Worm (Caenorhabditis elegans): Measurements from ENCODE around the gene acy-4.

Gene acy-4

ce11 chrV:5630792-5631191 lies at the start of gene acy-4:
acy-4 (minus strand) TSS chrV:5630892.
- TF ChIP-seq fos-1 (tag; optimal IDR thresholded peaks at IDR 0.05) (no peak), mdl-1 (tag; optimal IDR thresholded peaks at IDR 0.05) (no peak), unc-55 (GFP tag; optimal IDR thresholded peaks at IDR 0.05) (peak; percentile 9), nhr-23 (tag; optimal IDR thresholded peaks at IDR 0.05) (no peak), blmp-1 (tag; optimal IDR thresholded peaks at IDR 0.05; ENCODE audit: insufficient read depth) (no peak), sma-9 (GFP tag; optimal IDR thresholded peaks at IDR 0.05) (no peak), sma-9 (tag; optimal IDR thresholded peaks at IDR 0.05) (no peak)

- TF ChIP-seq nhr-23 (tag; optimal IDR thresholded peaks at IDR 0.05) (no peak), C34F6.9 (tag; optimal IDR thresholded peaks at IDR 0.05) (no peak), ztf-11 (tag; optimal IDR thresholded peaks at IDR 0.05) (no peak), ZK546.5 (tag; optimal IDR thresholded peaks at IDR 0.05) (no peak)
These were observed 47.3 kb upstream of the acy-4 start for ce11 chrV:5677947-5678346.

- no peak for TF ChIP-seq ceh-16 (tag; optimal IDR thresholded peaks at IDR 0.05)
- TF ChIP-seq nhr-25 (tag; optimal IDR thresholded peaks at IDR 0.05), result no peak
These were observed 45.3 kb upstream of the acy-4 start, which contains the start of gene pqn-13 for ce11 chrV:5676011-5676410. pqn-13 (minus strand) TSS chrV:5676111.

- no peak for TF ChIP-seq lin-11 (tag; optimal IDR thresholded peaks at IDR 0.05)
- TF ChIP-seq lin-13 (GFP tag; optimal IDR thresholded peaks at IDR 0.05), result no peak
- TF ChIP-seq crh-2 (tag; optimal IDR thresholded peaks at IDR 0.05), result no peak
- TF ChIP-seq nhr-12 (tag; optimal IDR thresholded peaks at IDR 0.05), result no peak
- no peak for TF ChIP-seq nhr-10 (tag; optimal IDR thresholded peaks at IDR 0.05)
These were observed 41.6 kb upstream of the acy-4 start for ce11 chrV:5672270-5672669.

ce11 chrV:5668968-5669367 lies 38.3 kb upstream of the acy-4 start:
- no peak for TF ChIP-seq elt-3 (tag; optimal IDR thresholded peaks at IDR 0.05)
- no peak for TF ChIP-seq lin-39 (tag; optimal IDR thresholded peaks at IDR 0.05)
- TF ChIP-seq nhr-12 (tag; optimal IDR thresholded peaks at IDR 0.05), result no peak
- no peak for TF ChIP-seq ZK546.5 (tag; optimal IDR thresholded peaks at IDR 0.05)
- TF ChIP-seq lin-13 (GFP tag; optimal IDR thresholded peaks at IDR 0.05), result no peak
- TF ChIP-seq alr-1 (tag; optimal IDR thresholded peaks at IDR 0.05), result no peak

ce11 chrV:5667337-5667736 lies 36.6 kb upstream of the acy-4 start:
- TF ChIP-seq ztf-11 (tag; optimal IDR thresholded peaks at IDR 0.05), result no peak
- TF ChIP-seq Y55F3AM.14 (GFP tag; optimal IDR thresholded peaks at IDR 0.05), result peak; percentile 34
- no peak for TF ChIP-seq nhr-129 (tag; optimal IDR thresholded peaks at IDR 0.05)
- TF ChIP-seq ztf-4 (tag; optimal IDR thresholded peaks at IDR 0.05), result no peak
- TF ChIP-seq elt-3 (tag; optimal IDR thresholded peaks at IDR 0.05), result no peak
- no peak for TF ChIP-seq dmd-4 (tag; optimal IDR thresholded peaks at IDR 0.05)
- peak; percentile 69 for TF ChIP-seq sma-9 (GFP tag; optimal IDR thresholded peaks at IDR 0.05)
- TF ChIP-seq sma-9 (tag; optimal IDR thresholded peaks at IDR 0.05), result no peak
- TF ChIP-seq nhr-21 (tag; optimal IDR thresholded peaks at IDR 0.05), result peak; percentile 66
- no peak for TF ChIP-seq nhr-10 (tag; optimal IDR thresholded peaks at IDR 0.05)
- no peak for TF ChIP-seq alr-1 (tag; optimal IDR thresholded peaks at IDR 0.05)
- no peak for TF ChIP-seq F13H6.1 (tag; optimal IDR thresholded peaks at IDR 0.05)
- TF ChIP-seq gmeb-1 (tag; optimal IDR thresholded peaks at IDR 0.05), result peak; percentile 3
- no peak for TF ChIP-seq ama-1 (optimal IDR thresholded peaks at IDR 0.05)
- no peak for TF ChIP-seq nhr-6 (tag; optimal IDR thresholded peaks at IDR 0.05)
- no peak for TF ChIP-seq nhr-77 (tag; optimal IDR thresholded peaks at IDR 0.05)
- TF ChIP-seq R02D3.7 (tag; optimal IDR thresholded peaks at IDR 0.05), result no peak
- TF ChIP-seq lin-39 (tag; optimal IDR thresholded peaks at IDR 0.05), result no peak
- peak; percentile 65 for TF ChIP-seq sma-3 (GFP tag; optimal IDR thresholded peaks at IDR 0.05)
- TF ChIP-seq unc-55 (GFP tag; optimal IDR thresholded peaks at IDR 0.05), result no peak
- TF ChIP-seq ZK546.5 (tag; optimal IDR thresholded peaks at IDR 0.05), result no peak
- TF ChIP-seq lin-11 (tag; optimal IDR thresholded peaks at IDR 0.05), result no peak
- TF ChIP-seq C34F6.9 (tag; optimal IDR thresholded peaks at IDR 0.05), result no peak
- peak; percentile 55 for TF ChIP-seq crh-2 (tag; optimal IDR thresholded peaks at IDR 0.05)
- no peak for TF ChIP-seq mbf-1 (tag; optimal IDR thresholded peaks at IDR 0.05)
- no peak for TF ChIP-seq fos-1 (tag; optimal IDR thresholded peaks at IDR 0.05)
- TF ChIP-seq egl-27 (tag; optimal IDR thresholded peaks at IDR 0.05), result no peak
- no peak for TF ChIP-seq peb-1 (tag; optimal IDR thresholded peaks at IDR 0.05)
- TF ChIP-seq nhr-237 (tag; optimal IDR thresholded peaks at IDR 0.05), result no peak

Data from whole organism, L2 larva.